Worm (Caenorhabditis elegans) whole organism, L4 larva: Measurements from ENCODE around the gene F41E7.2.

Experiments used
- F49E8.2 ChIP-seq: sonication (generic microtip); optimal IDR thresholded peaks from 2 replicates; lab custom pipeline; 2016; ENCODE audit warnings: missing compliant biosample characterization, mild to moderate bottlenecking, missing genetic modification characterization, borderline replicate concordance
- Y5F2A.4 ChIP-seq: fragments of 200-800 bp; sonication (Bioruptor generic); optimal IDR thresholded peaks from 2 replicates; lab custom pipeline; 2018; ENCODE audit warnings: mild to moderate bottlenecking, missing genetic modification characterization, missing compliant biosample characterization
- daf-12 ChIP-seq: fragments of 150-350 bp; optimal IDR thresholded peaks from 2 replicates; lab custom pipeline; 2014; ENCODE audit warnings: missing biosample characterization, missing genetic modification reagents, missing genetic modification characterization
- egl-27 ChIP-seq: sonication (generic microtip); optimal IDR thresholded peaks from 3 replicates; lab custom pipeline; 2017; ENCODE audit warnings: missing biosample characterization, missing genetic modification reagents, missing genetic modification characterization
- fkh-10 ChIP-seq: fragments of 150-350 bp; optimal IDR thresholded peaks from 2 replicates; lab custom pipeline; 2014; ENCODE audit warnings: missing biosample characterization, missing genetic modification reagents, missing genetic modification characterization
- lin-13 ChIP-seq: fragments of 150-350 bp; optimal IDR thresholded peaks from 2 replicates; lab custom pipeline; 2014; ENCODE audit warnings: missing biosample characterization, missing genetic modification reagents, missing genetic modification characterization
- mdl-1 ChIP-seq, 2 experiments: fragments of 150-350 bp in 1 of 2; sonication (generic microtip) in 1 of 2; optimal IDR thresholded peaks; 2 replicates each; lab custom pipeline; 2014 to 2017; ENCODE audit warnings: missing biosample characterization in 2 of 2, missing genetic modification characterization in 2 of 2
- nhr-28 ChIP-seq: fragments of 150-350 bp; optimal IDR thresholded peaks from 2 replicates; lab custom pipeline; 2014; ENCODE audit warnings: missing biosample characterization, missing genetic modification characterization
- pqm-1 ChIP-seq: sonication (generic microtip); optimal IDR thresholded peaks from 2 replicates; lab custom pipeline; 2017; ENCODE audit warnings: missing biosample characterization, missing genetic modification characterization
- rbr-2 ChIP-seq: sonication (generic microtip); optimal IDR thresholded peaks from 2 replicates; lab custom pipeline; 2016; ENCODE audit warnings: missing genotype, missing genetic modification characterization, missing compliant biosample characterization
- skn-1 ChIP-seq: fragments of 150-350 bp; optimal IDR thresholded peaks from 2 replicates; lab custom pipeline; 2014; ENCODE audit warnings: missing biosample characterization, missing genetic modification characterization

DNA sequence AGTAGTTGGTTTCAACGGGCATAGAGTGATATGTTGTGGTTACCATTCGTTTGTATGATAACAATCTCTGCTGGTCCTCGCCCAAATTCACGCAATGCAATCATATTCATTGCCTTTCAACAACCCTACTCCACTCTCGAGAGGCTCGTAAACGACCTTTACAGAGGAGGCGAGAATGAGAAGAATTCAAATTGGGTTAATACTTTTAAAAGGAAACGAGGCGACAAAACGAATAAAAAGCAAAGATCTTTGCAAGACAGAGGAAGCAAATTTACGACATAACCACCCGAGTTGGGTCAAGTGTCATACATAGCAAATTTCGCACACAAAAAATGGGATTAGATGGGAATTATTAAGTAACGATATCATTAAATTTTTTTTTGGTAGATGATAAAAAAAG is 41.1 kb upstream of the F41E7.2 start:
- no peak for TF ChIP-seq pqm-1 (tag; lab: Kevin White, UChicago)
- no peak for TF ChIP-seq fkh-10 (GFP tag; lab: Kevin White, UChicago)
- TF ChIP-seq lin-13 (GFP tag; lab: Kevin White, UChicago), result no peak
- TF ChIP-seq rbr-2 (tag; lab: Kevin White, UChicago), result no peak
- TF ChIP-seq egl-27 (tag; lab: Kevin White, UChicago), result no peak
- no peak for TF ChIP-seq Y5F2A.4
- TF ChIP-seq daf-12 (tag; lab: Kevin White, UChicago), result no peak
- no peak for TF ChIP-seq mdl-1 (tag; optimal IDR thresholded peaks at IDR 0.05; lab: Kevin White, UChicago)
- no peak for TF ChIP-seq nhr-28
- no peak for TF ChIP-seq F49E8.2 (tag; lab: Kevin White, UChicago)
- no peak for TF ChIP-seq skn-1 (tag; lab: Kevin White, UChicago)
